Worm (Caenorhabditis elegans) whole organism, mixed stage, embryonic: Measurements from ENCODE around the gene egl-5.

Source experiments
- M03D4.4 ChIP-seq: sonication (generic microtip); optimal IDR thresholded peaks from 2 replicates; lab custom pipeline; 2017; ENCODE audit warnings: mild to moderate bottlenecking, missing genetic modification characterization, missing compliant biosample characterization
- ceh-39 ChIP-seq: fragments of 150-350 bp; optimal IDR thresholded peaks from 2 replicates; lab custom pipeline; 2014; ENCODE audit warnings: missing biosample characterization, missing genetic modification characterization
- ceh-43 ChIP-seq: fragments of 200-800 bp; sonication (Bioruptor generic); optimal IDR thresholded peaks from 2 replicates; lab custom pipeline; 2018; ENCODE audit warnings: mild to moderate bottlenecking, missing genetic modification characterization, moderate library complexity, missing compliant biosample characterization
- ceh-83 ChIP-seq: fragments of 200-800 bp; sonication (Bioruptor generic); optimal IDR thresholded peaks from 2 replicates; lab custom pipeline; 2018; ENCODE audit warnings: mild to moderate bottlenecking, missing genetic modification characterization, missing compliant biosample characterization
- ces-1 ChIP-seq: fragments of 150-350 bp; optimal IDR thresholded peaks from 2 replicates; lab custom pipeline; 2014; ENCODE audit warnings: missing biosample characterization, missing genetic modification reagents, missing genetic modification characterization
- cnd-1 ChIP-seq: fragments of 200-800 bp; sonication (Bioruptor generic); optimal IDR thresholded peaks from 2 replicates; lab custom pipeline; 2018; ENCODE audit warnings: mild to moderate bottlenecking, missing genetic modification characterization, missing compliant biosample characterization
- drap-1 ChIP-seq: fragments of 200-800 bp; sonication (Bioruptor generic); optimal IDR thresholded peaks from 3 replicates; lab custom pipeline; 2018; ENCODE audit warnings: mild to moderate bottlenecking, missing genetic modification characterization, missing compliant biosample characterization
- elt-1 ChIP-seq: sonication (generic microtip); optimal IDR thresholded peaks from 2 replicates; lab custom pipeline; 2017; ENCODE audit warnings: missing genetic modification characterization, mild to moderate bottlenecking, missing compliant biosample characterization, antibody characterized with exemption, moderate library complexity, borderline replicate concordance; ENCODE audit not compliant: insufficient read depth
- elt-3 ChIP-seq: fragments of 150-350 bp; optimal IDR thresholded peaks from 2 replicates; lab custom pipeline; 2014; ENCODE audit warnings: missing biosample characterization, missing genetic modification characterization
- flh-1 ChIP-seq: fragments of 200-800 bp; sonication (Bioruptor generic); optimal IDR thresholded peaks from 2 replicates; lab custom pipeline; 2018; ENCODE audit warnings: mild to moderate bottlenecking, missing genetic modification characterization, moderate library complexity, missing compliant biosample characterization
- ham-2 ChIP-seq: fragments of 200-800 bp; sonication (Bioruptor generic); optimal IDR thresholded peaks from 2 replicates; lab custom pipeline; 2018; ENCODE audit warnings: mild to moderate bottlenecking, missing genetic modification characterization, missing compliant biosample characterization
- hlh-1 ChIP-seq: fragments of 150-350 bp; optimal IDR thresholded peaks from 2 replicates; lab custom pipeline; 2014; ENCODE audit warnings: missing biosample characterization, missing genetic modification reagents, missing genetic modification characterization
- lin-13 ChIP-seq: fragments of 150-350 bp; optimal IDR thresholded peaks from 2 replicates; lab custom pipeline; 2014; ENCODE audit warnings: missing biosample characterization, missing genetic modification characterization
- lin-32 ChIP-seq: fragments of 200-800 bp; sonication (Bioruptor generic); optimal IDR thresholded peaks from 2 replicates; lab custom pipeline; 2018; ENCODE audit warnings: mild to moderate bottlenecking, missing genetic modification characterization, missing compliant biosample characterization
- lsy-2 ChIP-seq: fragments of 150-350 bp; optimal IDR thresholded peaks from 2 replicates; lab custom pipeline; 2014; ENCODE audit warnings: missing biosample characterization, missing genetic modification characterization
- mab-5 ChIP-seq: fragments of 150-350 bp; optimal IDR thresholded peaks from 2 replicates; lab custom pipeline; 2014; ENCODE audit warnings: missing biosample characterization, missing genetic modification characterization
- mep-1 ChIP-seq: fragments of 150-350 bp; optimal IDR thresholded peaks from 2 replicates; lab custom pipeline; 2017; ENCODE audit warnings: missing biosample characterization, missing genetic modification reagents, missing genetic modification characterization, inconsistent platforms
- mls-2 ChIP-seq: sonication (generic microtip); optimal IDR thresholded peaks from 2 replicates; lab custom pipeline; 2016; ENCODE audit warnings: mild to moderate bottlenecking, missing genetic modification characterization, moderate library complexity, missing compliant biosample characterization
- nhr-12 ChIP-seq: fragments of 150-350 bp; optimal IDR thresholded peaks from 2 replicates; lab custom pipeline; 2014; ENCODE audit warnings: missing biosample characterization, missing genetic modification characterization
- nhr-28 ChIP-seq: fragments of 150-350 bp; optimal IDR thresholded peaks from 2 replicates; lab custom pipeline; 2014; ENCODE audit warnings: missing biosample characterization, missing genetic modification characterization
- nhr-76 ChIP-seq: sonication (generic microtip); optimal IDR thresholded peaks from 2 replicates; lab custom pipeline; 2017; ENCODE audit warnings: missing biosample characterization, missing genetic modification characterization
- pha-4 ChIP-seq: fragments of 150-350 bp; optimal IDR thresholded peaks from 2 replicates; lab custom pipeline; 2018; ENCODE audit warnings: missing biosample characterization, missing genetic modification reagents, missing genetic modification characterization
- sem-2 ChIP-seq: fragments of 200-800 bp; sonication (Bioruptor generic); optimal IDR thresholded peaks from 2 replicates; lab custom pipeline; 2018; ENCODE audit warnings: mild to moderate bottlenecking, missing genetic modification characterization, missing compliant biosample characterization
- sptf-1 ChIP-seq: sonication (generic microtip); optimal IDR thresholded peaks from 2 replicates; lab custom pipeline; 2017; ENCODE audit warnings: mild to moderate bottlenecking, missing genetic modification characterization, moderate library complexity, missing compliant biosample characterization
- tbx-8 ChIP-seq: fragments of 200-800 bp; sonication (Bioruptor generic); optimal IDR thresholded peaks from 2 replicates; lab custom pipeline; 2018; ENCODE audit warnings: mild to moderate bottlenecking, missing genetic modification characterization, moderate library complexity, missing compliant biosample characterization
- unc-120 ChIP-seq: sonication (generic microtip); optimal IDR thresholded peaks from 2 replicates; lab custom pipeline; 2017; ENCODE audit warnings: missing genetic modification characterization, missing compliant biosample characterization; ENCODE audit not compliant: poor library complexity, severe bottlenecking
- unc-39 ChIP-seq: fragments of 150-350 bp; optimal IDR thresholded peaks from 2 replicates; lab custom pipeline; 2014; ENCODE audit warnings: missing biosample characterization, missing genetic modification characterization
- unc-62 ChIP-seq: fragments of 150-350 bp; optimal IDR thresholded peaks from 2 replicates; lab custom pipeline; 2014; ENCODE audit warnings: missing biosample characterization, missing genetic modification reagents, missing genetic modification characterization
- zip-8 ChIP-seq: fragments of 150-350 bp; optimal IDR thresholded peaks from 2 replicates; lab custom pipeline; 2014; ENCODE audit warnings: missing biosample characterization, missing genetic modification characterization
- ztf-11 ChIP-seq: fragments of 150-350 bp; optimal IDR thresholded peaks from 2 replicates; lab custom pipeline; 2014; ENCODE audit warnings: missing biosample characterization, missing genetic modification characterization

The egl-5 gene

DNA sequence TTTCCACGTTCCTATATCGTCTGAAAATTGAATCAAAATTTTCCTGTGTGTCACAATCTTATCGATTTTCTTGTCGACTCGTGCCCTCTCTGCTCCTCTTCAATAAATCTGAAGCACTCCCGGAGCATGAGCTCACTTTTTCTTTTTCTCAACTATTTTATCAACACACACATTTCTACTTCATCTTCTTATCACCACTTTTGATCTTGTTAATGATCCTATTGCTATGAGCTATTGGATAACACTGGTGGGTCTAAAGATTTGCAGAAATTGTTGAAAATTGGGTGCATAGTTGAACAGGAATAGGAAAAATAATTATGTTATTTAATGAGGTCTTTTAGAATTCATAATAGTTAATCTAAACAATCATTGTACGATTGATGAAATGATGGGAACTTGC lies 8.9 kb upstream of the egl-5 start:
- TF ChIP-seq ces-1 (no peak), tbx-8 (GFP tag; lab: Kevin White, UChicago) (no peak), sptf-1 (no peak), sem-2 (GFP tag; lab: Kevin White, UChicago) (no peak), ztf-11 (tag; lab: Kevin White, UChicago) (no peak), lin-32 (GFP tag; lab: Kevin White, UChicago) (no peak), elt-1 (tag; lab: Kevin White, UChicago) (no peak), mep-1 (tag; lab: Kevin White, UChicago) (no peak), M03D4.4 (tag; lab: Kevin White, UChicago) (no peak), ceh-39 (no peak), unc-120 (tag; lab: Kevin White, UChicago) (no peak), cnd-1 (tag; lab: Kevin White, UChicago) (no peak), elt-3 (no peak), ham-2 (GFP tag; lab: Kevin White, UChicago) (no peak), nhr-12 (tag; lab: Kevin White, UChicago) (no peak), drap-1 (GFP tag; lab: Kevin White, UChicago) (no peak), unc-39 (no peak), flh-1 (GFP tag; lab: Kevin White, UChicago) (no peak), pha-4 (tag; lab: Kevin White, UChicago) (no peak), ceh-43 (GFP tag; lab: Kevin White, UChicago) (no peak)

DNA sequence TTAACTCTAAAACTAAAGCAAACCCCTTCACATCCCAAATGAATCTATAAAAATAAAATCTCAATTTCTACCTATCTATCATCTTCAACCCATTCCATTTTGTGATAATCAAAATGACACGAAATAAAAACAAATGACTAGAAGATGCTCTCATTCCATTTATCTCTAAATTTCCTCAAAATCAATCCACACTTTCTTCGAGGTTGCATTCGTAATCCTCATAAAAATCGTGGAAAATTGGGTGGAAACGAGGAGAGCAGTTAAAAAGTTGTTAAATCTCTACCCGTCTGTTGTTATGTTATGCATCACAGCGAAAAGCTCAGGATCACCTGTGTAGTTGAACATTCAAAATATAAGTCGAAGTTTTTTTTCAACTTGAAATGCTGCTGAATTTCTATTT lies 7.2 kb upstream of the egl-5 start:
- TF ChIP-seq unc-62 (GFP tag; lab: Kevin White, UChicago) (no peak), mep-1 (tag; lab: Kevin White, UChicago) (no peak), unc-39 (no peak), ceh-83 (GFP tag; lab: Kevin White, UChicago) (no peak), lin-13 (tag; lab: Kevin White, UChicago) (no peak), nhr-28 (tag; lab: Kevin White, UChicago) (no peak), cnd-1 (tag; lab: Kevin White, UChicago) (no peak), mls-2 (tag; lab: Kevin White, UChicago) (no peak), nhr-12 (tag; lab: Kevin White, UChicago) (no peak), pha-4 (tag; lab: Kevin White, UChicago) (no peak), zip-8 (no peak), ces-1 (no peak), hlh-1 (no peak), sptf-1 (no peak), nhr-76 (tag; lab: Kevin White, UChicago) (no peak), elt-1 (tag; lab: Kevin White, UChicago) (no peak)

DNA sequence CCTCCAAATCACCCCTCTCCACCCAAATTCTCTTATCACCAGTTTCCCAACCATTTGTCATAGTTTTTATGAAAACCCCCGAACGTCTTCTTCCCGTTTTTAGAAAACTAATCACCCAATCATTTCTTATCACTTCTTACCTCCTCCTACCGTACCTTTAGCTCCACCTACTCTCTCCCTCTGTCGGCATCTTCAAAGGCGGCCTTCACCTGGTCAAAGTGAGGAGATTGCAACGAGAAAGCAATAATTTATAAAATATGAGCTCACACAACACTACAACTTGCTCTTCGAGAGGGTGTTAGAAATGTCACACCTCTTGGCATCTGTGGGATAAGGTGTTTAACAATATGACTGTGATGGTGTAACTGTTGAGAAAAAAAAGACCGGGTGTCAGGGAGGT lies 5.1 kb upstream of the egl-5 start:
- TF ChIP-seq sem-2 (GFP tag; lab: Kevin White, UChicago) (no peak), ceh-39 (no peak), lin-13 (tag; lab: Kevin White, UChicago) (no peak), elt-1 (tag; lab: Kevin White, UChicago) (no peak), zip-8 (no peak), ham-2 (GFP tag; lab: Kevin White, UChicago) (no peak)
- TF ChIP-seq, all 35 proteins: peak for 0

DNA sequence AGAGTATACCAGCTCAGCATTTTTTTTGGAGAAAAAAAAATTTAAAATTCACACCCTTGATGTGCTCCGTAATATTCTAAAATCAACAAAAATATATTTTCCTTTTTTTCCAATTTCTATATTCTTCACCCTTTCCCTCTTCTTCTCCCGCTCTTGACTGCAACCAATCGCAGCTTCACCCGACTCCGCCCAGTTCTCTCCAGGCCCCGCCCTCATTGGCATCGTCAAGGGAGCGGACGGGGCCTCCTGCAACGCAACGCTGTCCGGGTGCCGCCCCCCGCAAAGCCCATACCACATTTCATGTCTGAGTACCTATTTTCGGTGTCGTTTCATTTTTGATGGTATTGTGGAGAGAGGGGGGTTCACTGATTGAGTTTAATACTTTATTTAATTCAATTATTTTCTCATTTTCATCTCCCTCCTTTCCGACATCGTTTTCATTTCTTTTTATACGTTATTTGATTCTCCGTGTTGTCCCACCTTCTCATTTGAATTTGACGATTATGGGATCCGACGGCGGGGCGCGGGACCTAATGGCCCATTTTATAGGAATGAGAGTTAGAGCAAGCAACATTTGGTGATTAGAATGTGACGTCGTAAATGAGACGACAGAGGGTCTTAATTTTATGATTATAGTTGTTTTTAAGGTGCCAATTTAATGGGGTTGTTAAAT lies 1.8 kb upstream of the egl-5 start:
- TF ChIP-seq hlh-1, result no peak
- peak; percentile 65 for TF ChIP-seq lsy-2 (tag; lab: Kevin White, UChicago)

DNA sequence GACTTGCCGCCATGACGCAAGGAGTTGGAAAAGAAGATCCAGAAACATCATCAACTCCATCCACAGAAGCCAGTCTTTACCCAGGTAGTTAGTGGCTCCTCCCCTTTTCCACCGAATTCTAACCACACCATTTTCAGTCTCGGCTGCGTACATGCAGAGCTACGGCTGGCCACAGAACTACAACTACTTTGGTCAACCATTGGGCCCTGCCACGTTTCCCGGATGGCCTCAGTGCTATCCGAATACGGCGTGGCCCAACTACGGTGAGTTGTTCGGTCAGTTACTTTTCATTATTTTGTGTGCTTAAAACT lies 837 bp downstream of the egl-5 start:
- no peak for TF ChIP-seq tbx-8 (GFP tag; lab: Kevin White, UChicago)
- no peak for TF ChIP-seq unc-62 (GFP tag; lab: Kevin White, UChicago)
- no peak for TF ChIP-seq nhr-12 (tag; lab: Kevin White, UChicago)
- TF ChIP-seq flh-1 (GFP tag; lab: Kevin White, UChicago), result no peak
- TF ChIP-seq mab-5 (tag; lab: Kevin White, UChicago), result peak; percentile 96
